Worm (Caenorhabditis elegans): ENCODE results near the gene C28A5.1.

Gene C28A5.1

ce11 chrIII:4475428-4475968, 41.4 kb upstream of the C28A5.1 start, which contains the start of gene rps-1:
Gene rps-1 (plus strand): TSS chrIII:4475918.
- TF ChIP-seq ceh-83 (GFP tag; optimal IDR thresholded peaks at IDR 0.05) (peak; percentile 60), M03D4.4 (tag; optimal IDR thresholded peaks at IDR 0.05) (peak; percentile 85), lin-13 (tag; optimal IDR thresholded peaks at IDR 0.05) (peak; percentile 100), elt-3 (tag; optimal IDR thresholded peaks at IDR 0.05) (peak; percentile 66), tbx-8 (GFP tag; optimal IDR thresholded peaks at IDR 0.05) (peak; percentile 39), hlh-1 (tag; optimal IDR thresholded peaks at IDR 0.05) (peak; percentile 78), nhr-76 (tag; optimal IDR thresholded peaks at IDR 0.05) (no peak), ztf-11 (tag; optimal IDR thresholded peaks at IDR 0.05) (peak; percentile 89), nhr-12 (tag; optimal IDR thresholded peaks at IDR 0.05) (peak; percentile 67), snpc-4 (tag; optimal IDR thresholded peaks at IDR 0.05) (no peak), nhr-2 (tag; optimal IDR thresholded peaks at IDR 0.05) (peak; percentile 43), unc-120 (tag; optimal IDR thresholded peaks at IDR 0.05; ENCODE audit: poor library complexity, severe bottlenecking) (peak; percentile 77), mls-2 (tag; optimal IDR thresholded peaks at IDR 0.05) (peak; percentile 71), zip-8 (tag; optimal IDR thresholded peaks at IDR 0.05) (peak; percentile 22), bed-3 (GFP tag; optimal IDR thresholded peaks at IDR 0.05) (peak; percentile 73), sptf-1 (tag; optimal IDR thresholded peaks at IDR 0.05) (peak; percentile 92), drap-1 (GFP tag; optimal IDR thresholded peaks at IDR 0.05) (peak; percentile 75), ceh-43 (GFP tag; optimal IDR thresholded peaks at IDR 0.05) (peak; percentile 74), nhr-28 (tag; optimal IDR thresholded peaks at IDR 0.05) (peak; percentile 37), pha-4 (tag; optimal IDR thresholded peaks at IDR 0.05) (peak; percentile 100), unc-62 (GFP tag; optimal IDR thresholded peaks at IDR 0.05) (peak; percentile 77), ces-1 (GFP tag; optimal IDR thresholded peaks at IDR 0.05) (peak; percentile 82), unc-39 (tag; optimal IDR thresholded peaks at IDR 0.05) (no peak), elt-1 (tag; optimal IDR thresholded peaks at IDR 0.05; ENCODE audit: borderline replicate concordance, insufficient read depth) (no peak), ceh-39 (tag; optimal IDR thresholded peaks at IDR 0.05) (peak; percentile 91), cnd-1 (tag; optimal IDR thresholded peaks at IDR 0.05) (peak; percentile 88), mab-5 (tag; optimal IDR thresholded peaks at IDR 0.05) (peak; percentile 66), nhr-237 (tag; optimal IDR thresholded peaks at IDR 0.05) (peak; percentile 94), flh-1 (GFP tag; optimal IDR thresholded peaks at IDR 0.05) (peak; percentile 34), ham-2 (GFP tag; optimal IDR thresholded peaks at IDR 0.05) (peak; percentile 67), lsy-2 (tag; optimal IDR thresholded peaks at IDR 0.05) (peak; percentile 100), sem-2 (GFP tag; optimal IDR thresholded peaks at IDR 0.05) (peak; percentile 4), mep-1 (tag; optimal IDR thresholded peaks at IDR 0.05) (peak; percentile 99), blmp-1 (tag; optimal IDR thresholded peaks at IDR 0.05) (no peak), lin-32 (GFP tag; optimal IDR thresholded peaks at IDR 0.05) (peak; percentile 34)

ce11 chrIII:4474908-4475307, 40.8 kb upstream of the C28A5.1 start, which contains the start of gene ifet-1:
Gene ifet-1 (minus strand): TSS chrIII:4475150.
- TF ChIP-seq snpc-4 (tag; optimal IDR thresholded peaks at IDR 0.05), result no peak
- TF ChIP-seq unc-120 (tag; optimal IDR thresholded peaks at IDR 0.05; ENCODE audit: poor library complexity, severe bottlenecking), result no peak
- TF ChIP-seq mep-1 (tag; optimal IDR thresholded peaks at IDR 0.05), result no peak
- TF ChIP-seq nhr-76 (tag; optimal IDR thresholded peaks at IDR 0.05), result no peak
- TF ChIP-seq cnd-1 (tag; optimal IDR thresholded peaks at IDR 0.05), result no peak

ce11 chrIII:4470793-4471192, 36.6 kb upstream of the C28A5.1 start:
- peak; percentile 96 for TF ChIP-seq sptf-1 (tag; optimal IDR thresholded peaks at IDR 0.05)
- TF ChIP-seq elt-1 (tag; optimal IDR thresholded peaks at IDR 0.05; ENCODE audit: borderline replicate concordance, insufficient read depth), result no peak
- TF ChIP-seq mls-2 (tag; optimal IDR thresholded peaks at IDR 0.05), result peak; percentile 96
- TF ChIP-seq nhr-237 (tag; optimal IDR thresholded peaks at IDR 0.05), result no peak
- peak; percentile 94 for TF ChIP-seq M03D4.4 (tag; optimal IDR thresholded peaks at IDR 0.05)
- TF ChIP-seq mab-5 (tag; optimal IDR thresholded peaks at IDR 0.05), result no peak
- TF ChIP-seq sem-2 (GFP tag; optimal IDR thresholded peaks at IDR 0.05), result peak; percentile 90
- peak; percentile 10 for TF ChIP-seq unc-62 (GFP tag; optimal IDR thresholded peaks at IDR 0.05)
- TF ChIP-seq nhr-2 (tag; optimal IDR thresholded peaks at IDR 0.05), result peak; percentile 20
- peak; percentile 52 for TF ChIP-seq ceh-39 (tag; optimal IDR thresholded peaks at IDR 0.05)
- TF ChIP-seq unc-120 (tag; optimal IDR thresholded peaks at IDR 0.05; ENCODE audit: poor library complexity, severe bottlenecking), result peak; percentile 85
- peak; percentile 95 for TF ChIP-seq cnd-1 (tag; optimal IDR thresholded peaks at IDR 0.05)
- peak; percentile 90 for TF ChIP-seq drap-1 (GFP tag; optimal IDR thresholded peaks at IDR 0.05)
- no peak for TF ChIP-seq snpc-4 (tag; optimal IDR thresholded peaks at IDR 0.05)
- TF ChIP-seq ces-1 (GFP tag; optimal IDR thresholded peaks at IDR 0.05), result peak; percentile 17
- TF ChIP-seq ceh-83 (GFP tag; optimal IDR thresholded peaks at IDR 0.05), result peak; percentile 97
- no peak for TF ChIP-seq elt-3 (tag; optimal IDR thresholded peaks at IDR 0.05)
- peak; percentile 20 for TF ChIP-seq hlh-1 (tag; optimal IDR thresholded peaks at IDR 0.05)
- TF ChIP-seq mep-1 (tag; optimal IDR thresholded peaks at IDR 0.05), result peak; percentile 73
- TF ChIP-seq bed-3 (GFP tag; optimal IDR thresholded peaks at IDR 0.05), result peak; percentile 81
- peak; percentile 45 for TF ChIP-seq lsy-2 (tag; optimal IDR thresholded peaks at IDR 0.05)
- no peak for TF ChIP-seq nhr-28 (tag; optimal IDR thresholded peaks at IDR 0.05)
- TF ChIP-seq lin-13 (tag; optimal IDR thresholded peaks at IDR 0.05), result peak; percentile 30
- no peak for TF ChIP-seq nhr-76 (tag; optimal IDR thresholded peaks at IDR 0.05)
- peak; percentile 85 for TF ChIP-seq ceh-43 (GFP tag; optimal IDR thresholded peaks at IDR 0.05)
- peak; percentile 78 for TF ChIP-seq ham-2 (GFP tag; optimal IDR thresholded peaks at IDR 0.05)
- no peak for TF ChIP-seq blmp-1 (tag; optimal IDR thresholded peaks at IDR 0.05)
- peak; percentile 16 for TF ChIP-seq ztf-11 (tag; optimal IDR thresholded peaks at IDR 0.05)
- peak; percentile 76 for TF ChIP-seq flh-1 (GFP tag; optimal IDR thresholded peaks at IDR 0.05)
- no peak for TF ChIP-seq zip-8 (tag; optimal IDR thresholded peaks at IDR 0.05)
- peak; percentile 82 for TF ChIP-seq tbx-8 (GFP tag; optimal IDR thresholded peaks at IDR 0.05)
- TF ChIP-seq pha-4 (tag; optimal IDR thresholded peaks at IDR 0.05), result peak; percentile 37
- peak; percentile 54 for TF ChIP-seq nhr-12 (tag; optimal IDR thresholded peaks at IDR 0.05)
- TF ChIP-seq lin-32 (GFP tag; optimal IDR thresholded peaks at IDR 0.05), result peak; percentile 83
- TF ChIP-seq unc-39 (tag; optimal IDR thresholded peaks at IDR 0.05), result peak; percentile 40

All from whole organism, mixed stage, embryonic.